Worm (Caenorhabditis elegans) whole organism, mixed stage, embryonic: ENCODE results near the gene dro-1.

ENCODE experiments used
- M03D4.4 ChIP-seq: sonication (generic microtip); optimal IDR thresholded peaks from 2 replicates; lab custom pipeline; 2017; ENCODE audit warnings: mild to moderate bottlenecking, missing genetic modification characterization, missing compliant biosample characterization
- bed-3 ChIP-seq: fragments of 200-800 bp; sonication (Bioruptor generic); optimal IDR thresholded peaks from 3 replicates; lab custom pipeline; 2018; ENCODE audit warnings: mild to moderate bottlenecking, missing genetic modification characterization, moderate library complexity, missing compliant biosample characterization
- blmp-1 ChIP-seq: fragments of 150-350 bp; optimal IDR thresholded peaks from 2 replicates; lab custom pipeline; 2014; ENCODE audit warnings: missing biosample characterization, missing genetic modification characterization
- ceh-39 ChIP-seq: fragments of 150-350 bp; optimal IDR thresholded peaks from 2 replicates; lab custom pipeline; 2014; ENCODE audit warnings: missing biosample characterization, missing genetic modification characterization
- ceh-43 ChIP-seq: fragments of 200-800 bp; sonication (Bioruptor generic); optimal IDR thresholded peaks from 2 replicates; lab custom pipeline; 2018; ENCODE audit warnings: mild to moderate bottlenecking, missing genetic modification characterization, moderate library complexity, missing compliant biosample characterization
- ceh-83 ChIP-seq: fragments of 200-800 bp; sonication (Bioruptor generic); optimal IDR thresholded peaks from 2 replicates; lab custom pipeline; 2018; ENCODE audit warnings: mild to moderate bottlenecking, missing genetic modification characterization, missing compliant biosample characterization
- ces-1 ChIP-seq: fragments of 150-350 bp; optimal IDR thresholded peaks from 2 replicates; lab custom pipeline; 2014; ENCODE audit warnings: missing biosample characterization, missing genetic modification reagents, missing genetic modification characterization
- cnd-1 ChIP-seq: fragments of 200-800 bp; sonication (Bioruptor generic); optimal IDR thresholded peaks from 2 replicates; lab custom pipeline; 2018; ENCODE audit warnings: mild to moderate bottlenecking, missing genetic modification characterization, missing compliant biosample characterization
- elt-3 ChIP-seq: fragments of 150-350 bp; optimal IDR thresholded peaks from 2 replicates; lab custom pipeline; 2014; ENCODE audit warnings: missing biosample characterization, missing genetic modification characterization
- flh-1 ChIP-seq: fragments of 200-800 bp; sonication (Bioruptor generic); optimal IDR thresholded peaks from 2 replicates; lab custom pipeline; 2018; ENCODE audit warnings: mild to moderate bottlenecking, missing genetic modification characterization, moderate library complexity, missing compliant biosample characterization
- ham-2 ChIP-seq: fragments of 200-800 bp; sonication (Bioruptor generic); optimal IDR thresholded peaks from 2 replicates; lab custom pipeline; 2018; ENCODE audit warnings: mild to moderate bottlenecking, missing genetic modification characterization, missing compliant biosample characterization
- hlh-1 ChIP-seq: fragments of 150-350 bp; optimal IDR thresholded peaks from 2 replicates; lab custom pipeline; 2014; ENCODE audit warnings: missing biosample characterization, missing genetic modification reagents, missing genetic modification characterization
- lin-13 ChIP-seq: fragments of 150-350 bp; optimal IDR thresholded peaks from 2 replicates; lab custom pipeline; 2014; ENCODE audit warnings: missing biosample characterization, missing genetic modification characterization
- lin-32 ChIP-seq: fragments of 200-800 bp; sonication (Bioruptor generic); optimal IDR thresholded peaks from 2 replicates; lab custom pipeline; 2018; ENCODE audit warnings: mild to moderate bottlenecking, missing genetic modification characterization, missing compliant biosample characterization
- lsy-2 ChIP-seq: fragments of 150-350 bp; optimal IDR thresholded peaks from 2 replicates; lab custom pipeline; 2014; ENCODE audit warnings: missing biosample characterization, missing genetic modification characterization
- mab-5 ChIP-seq: fragments of 150-350 bp; optimal IDR thresholded peaks from 2 replicates; lab custom pipeline; 2014; ENCODE audit warnings: missing biosample characterization, missing genetic modification characterization
- mep-1 ChIP-seq: fragments of 150-350 bp; optimal IDR thresholded peaks from 2 replicates; lab custom pipeline; 2017; ENCODE audit warnings: missing biosample characterization, missing genetic modification reagents, missing genetic modification characterization, inconsistent platforms
- mls-2 ChIP-seq: sonication (generic microtip); optimal IDR thresholded peaks from 2 replicates; lab custom pipeline; 2016; ENCODE audit warnings: mild to moderate bottlenecking, missing genetic modification characterization, moderate library complexity, missing compliant biosample characterization
- nhr-2 ChIP-seq: fragments of 150-350 bp; optimal IDR thresholded peaks from 2 replicates; lab custom pipeline; 2014; ENCODE audit warnings: missing biosample characterization, missing genetic modification characterization
- nhr-237 ChIP-seq: fragments of 150-350 bp; optimal IDR thresholded peaks from 2 replicates; lab custom pipeline; 2014; ENCODE audit warnings: missing biosample characterization, missing genetic modification characterization
- nhr-28 ChIP-seq: fragments of 150-350 bp; optimal IDR thresholded peaks from 2 replicates; lab custom pipeline; 2014; ENCODE audit warnings: missing biosample characterization, missing genetic modification characterization
- nhr-76 ChIP-seq: sonication (generic microtip); optimal IDR thresholded peaks from 2 replicates; lab custom pipeline; 2017; ENCODE audit warnings: missing biosample characterization, missing genetic modification characterization
- pha-4 ChIP-seq: fragments of 150-350 bp; optimal IDR thresholded peaks from 2 replicates; lab custom pipeline; 2018; ENCODE audit warnings: missing biosample characterization, missing genetic modification reagents, missing genetic modification characterization
- sem-2 ChIP-seq: fragments of 200-800 bp; sonication (Bioruptor generic); optimal IDR thresholded peaks from 2 replicates; lab custom pipeline; 2018; ENCODE audit warnings: mild to moderate bottlenecking, missing genetic modification characterization, missing compliant biosample characterization
- snpc-4 ChIP-seq: fragments of 150-350 bp; optimal IDR thresholded peaks from 2 replicates; lab custom pipeline; 2014; ENCODE audit warnings: missing biosample characterization, missing genetic modification characterization
- tbx-8 ChIP-seq: fragments of 200-800 bp; sonication (Bioruptor generic); optimal IDR thresholded peaks from 2 replicates; lab custom pipeline; 2018; ENCODE audit warnings: mild to moderate bottlenecking, missing genetic modification characterization, moderate library complexity, missing compliant biosample characterization
- unc-120 ChIP-seq: sonication (generic microtip); optimal IDR thresholded peaks from 2 replicates; lab custom pipeline; 2017; ENCODE audit warnings: missing genetic modification characterization, missing compliant biosample characterization; ENCODE audit not compliant: poor library complexity, severe bottlenecking
- unc-62 ChIP-seq: fragments of 150-350 bp; optimal IDR thresholded peaks from 2 replicates; lab custom pipeline; 2014; ENCODE audit warnings: missing biosample characterization, missing genetic modification reagents, missing genetic modification characterization
- zip-8 ChIP-seq: fragments of 150-350 bp; optimal IDR thresholded peaks from 2 replicates; lab custom pipeline; 2014; ENCODE audit warnings: missing biosample characterization, missing genetic modification characterization
- ztf-11 ChIP-seq: fragments of 150-350 bp; optimal IDR thresholded peaks from 2 replicates; lab custom pipeline; 2014; ENCODE audit warnings: missing biosample characterization, missing genetic modification characterization

The dro-1 gene

ce11 chrIII:13313788-13314187, 28.7 kb upstream of the dro-1 start, which contains the start of gene Y43F4B.10:
TSS of gene Y43F4B.10 (plus strand) at chrIII:13314068.
- TF ChIP-seq lsy-2 (tag; lab: Kevin White, UChicago): peak; percentile 25
- TF ChIP-seq ham-2 (GFP tag; lab: Kevin White, UChicago): no peak
- TF ChIP-seq blmp-1 (tag; lab: Kevin White, UChicago): no peak
- peak; percentile 79 for TF ChIP-seq ceh-39 (tag; lab: Kevin White, UChicago)
- TF ChIP-seq ces-1 (GFP tag; lab: Kevin White, UChicago): peak; percentile 65
- no peak for TF ChIP-seq ztf-11 (tag; lab: Kevin White, UChicago)
- no peak for TF ChIP-seq sem-2
- TF ChIP-seq hlh-1 (tag; lab: Kevin White, UChicago): no peak
- TF ChIP-seq flh-1 (GFP tag; lab: Kevin White, UChicago): no peak
- TF ChIP-seq unc-120: no peak
- no peak for TF ChIP-seq mls-2 (tag; lab: Kevin White, UChicago)
- peak; percentile 28 for TF ChIP-seq mep-1 (tag; lab: Kevin White, UChicago)
- TF ChIP-seq ceh-83: no peak
- no peak for TF ChIP-seq zip-8 (tag; lab: Kevin White, UChicago)
- TF ChIP-seq elt-3: no peak
- TF ChIP-seq nhr-2 (tag; lab: Kevin White, UChicago): no peak
- TF ChIP-seq nhr-76 (tag; lab: Kevin White, UChicago): no peak
- no peak for TF ChIP-seq nhr-28 (tag; lab: Kevin White, UChicago)
- peak; percentile 24 for TF ChIP-seq nhr-237 (tag; lab: Kevin White, UChicago)
- no peak for TF ChIP-seq pha-4

ce11 chrIII:13314636-13315035, 27.8 kb upstream of the dro-1 start:
- no peak for TF ChIP-seq nhr-28 (tag; lab: Kevin White, UChicago)
- TF ChIP-seq M03D4.4 (tag; lab: Kevin White, UChicago): no peak
- no peak for TF ChIP-seq ham-2 (GFP tag; lab: Kevin White, UChicago)
- TF ChIP-seq cnd-1: no peak
- no peak for TF ChIP-seq blmp-1 (tag; lab: Kevin White, UChicago)
- no peak for TF ChIP-seq lin-32
- no peak for TF ChIP-seq lsy-2 (tag; lab: Kevin White, UChicago)
- no peak for TF ChIP-seq snpc-4
- no peak for TF ChIP-seq pha-4
- no peak for TF ChIP-seq nhr-237 (tag; lab: Kevin White, UChicago)
- TF ChIP-seq lin-13 (tag; lab: Kevin White, UChicago): no peak

ce11 chrIII:13315071-13315470, 27.4 kb upstream of the dro-1 start, which contains the start of gene dph-7:
TSS of gene dph-7 (plus strand) at chrIII:13315123.
- TF ChIP-seq M03D4.4 (tag; lab: Kevin White, UChicago): no peak

- TF ChIP-seq mep-1 (tag; lab: Kevin White, UChicago): peak; percentile 9
- no peak for TF ChIP-seq mab-5 (tag; lab: Kevin White, UChicago)
- no peak for TF ChIP-seq lin-32
These were observed 25.5 kb upstream of the dro-1 start for ce11 chrIII:13316935-13317334.

- TF ChIP-seq nhr-76 (tag; lab: Kevin White, UChicago): no peak
These were observed 25.0 kb upstream of the dro-1 start for ce11 chrIII:13317383-13317911.

- TF ChIP-seq zip-8 (tag; lab: Kevin White, UChicago): no peak
- no peak for TF ChIP-seq ceh-43 (GFP tag; lab: Kevin White, UChicago)
These were observed 19.9 kb upstream of the dro-1 start, which contains the start of gene F53A2.11 for ce11 chrIII:13322578-13322977. TSS of gene F53A2.11 (minus strand) at chrIII:13322678.

ce11 chrIII:13324739-13325138, 17.7 kb upstream of the dro-1 start, which contains the start of gene F53A2.1:
TSS of gene F53A2.1 (minus strand) at chrIII:13324839.
- TF ChIP-seq flh-1 (GFP tag; lab: Kevin White, UChicago): no peak
- TF ChIP-seq tbx-8 (GFP tag; lab: Kevin White, UChicago): no peak
- no peak for TF ChIP-seq bed-3
- no peak for TF ChIP-seq unc-62
- TF ChIP-seq unc-120: no peak
- TF ChIP-seq lin-32: no peak
- TF ChIP-seq nhr-28 (tag; lab: Kevin White, UChicago): no peak
